Worm (Caenorhabditis elegans): ENCODE measurements around the gene T07C4.3.

ce11 chrIII:10314234-10314633 is 37.7 kb upstream of the T07C4.3 start:
- TF ChIP-seq flt-1 (GFP tag; IDR thresholded peaks at IDR 0.05) (no peak), hmbx-1 (tag; optimal IDR thresholded peaks at IDR 0.05) (no peak), F13C5.2 (tag; optimal IDR thresholded peaks at IDR 0.05) (no peak), hnd-1 (tag; optimal IDR thresholded peaks at IDR 0.05) (no peak), ceh-13 (GFP tag; optimal IDR thresholded peaks at IDR 0.05) (no peak), ama-1 (optimal IDR thresholded peaks at IDR 0.05) (no peak), tra-4 (tag; optimal IDR thresholded peaks at IDR 0.05) (no peak), hmg-4 (GFP tag; optimal IDR thresholded peaks at IDR 0.05) (no peak), ceh-36 (tag; optimal IDR thresholded peaks at IDR 0.05) (no peak), pes-1 (GFP tag; IDR thresholded peaks at IDR 0.05) (no peak)

Measured in whole organism, early embryonic.